Fruit fly (Drosophila melanogaster) whole organism, larva: ENCODE data around the gene dj-1beta.
A peak's percentile ranks its signal among the peaks of the same experiment; 100 is the strongest.

Experiments used
- noc ChIP-seq: fragments of 200-800 bp; sonication (Bioruptor generic); optimal IDR thresholded peaks from 3 replicates; lab custom pipeline; 2019; ENCODE audit warnings: missing biosample characterization, mild to moderate bottlenecking, missing genetic modification characterization, moderate library complexity

The dj-1beta gene

dm6 chr3R:30781116-30781515 lies 25.8 kb upstream of the dj-1beta start:
- TF ChIP-seq noc (tag; lab: Kevin White, UChicago), result no peak

- peak; percentile 95 for TF ChIP-seq noc (tag; lab: Kevin White, UChicago)
These were observed 25.2 kb upstream of the dj-1beta start for dm6 chr3R:30781661-30782120.

dm6 chr3R:30782553-30782952 lies 24.4 kb upstream of the dj-1beta start:
- no peak for TF ChIP-seq noc (tag; lab: Kevin White, UChicago)

- no peak for TF ChIP-seq noc (tag; lab: Kevin White, UChicago)
These were observed 17.6 kb upstream of the dj-1beta start for dm6 chr3R:30789363-30789762.

- no peak for TF ChIP-seq noc (tag; lab: Kevin White, UChicago)
These were observed 14.0 kb upstream of the dj-1beta start for dm6 chr3R:30792959-30793358.

dm6 chr3R:30794564-30795313 lies 12.2 kb upstream of the dj-1beta start:
- no peak for TF ChIP-seq noc (tag; lab: Kevin White, UChicago)

- peak; percentile 6 for TF ChIP-seq noc (tag; lab: Kevin White, UChicago)
These were observed 10.2 kb upstream of the dj-1beta start for dm6 chr3R:30796715-30797114.

dm6 chr3R:30797323-30797911 lies 9.5 kb upstream of the dj-1beta start:
- TF ChIP-seq noc (tag; lab: Kevin White, UChicago), result peak; percentile 53

dm6 chr3R:30800319-30800981 lies 6.5 kb upstream of the dj-1beta start:
- TF ChIP-seq noc (tag; lab: Kevin White, UChicago), result peak; percentile 74

dm6 chr3R:30801463-30801862 lies 5.5 kb upstream of the dj-1beta start:
- no peak for TF ChIP-seq noc (tag; lab: Kevin White, UChicago)

dm6 chr3R:30802115-30802682 lies 4.7 kb upstream of the dj-1beta start:
- peak; percentile 90 for TF ChIP-seq noc (tag; lab: Kevin White, UChicago)

dm6 chr3R:30802779-30803178 lies 4.1 kb upstream of the dj-1beta start:
- no peak for TF ChIP-seq noc (tag; lab: Kevin White, UChicago)

dm6 chr3R:30803212-30803814 lies 3.6 kb upstream of the dj-1beta start:
- no peak for TF ChIP-seq noc (tag; lab: Kevin White, UChicago)

- TF ChIP-seq noc (tag; lab: Kevin White, UChicago), result no peak
These were observed 3.0 kb upstream of the dj-1beta start for dm6 chr3R:30803815-30804515.

dm6 chr3R:30805196-30805595 lies 1.7 kb upstream of the dj-1beta start:
- TF ChIP-seq noc (tag; lab: Kevin White, UChicago), result no peak
